Fruit fly (Drosophila melanogaster): ENCODE measurements around the gene Peritrophin-15b.
A peak's percentile ranks its signal among the peaks of the same experiment; 100 is the strongest.

Peritrophin-15b gene

DNA sequence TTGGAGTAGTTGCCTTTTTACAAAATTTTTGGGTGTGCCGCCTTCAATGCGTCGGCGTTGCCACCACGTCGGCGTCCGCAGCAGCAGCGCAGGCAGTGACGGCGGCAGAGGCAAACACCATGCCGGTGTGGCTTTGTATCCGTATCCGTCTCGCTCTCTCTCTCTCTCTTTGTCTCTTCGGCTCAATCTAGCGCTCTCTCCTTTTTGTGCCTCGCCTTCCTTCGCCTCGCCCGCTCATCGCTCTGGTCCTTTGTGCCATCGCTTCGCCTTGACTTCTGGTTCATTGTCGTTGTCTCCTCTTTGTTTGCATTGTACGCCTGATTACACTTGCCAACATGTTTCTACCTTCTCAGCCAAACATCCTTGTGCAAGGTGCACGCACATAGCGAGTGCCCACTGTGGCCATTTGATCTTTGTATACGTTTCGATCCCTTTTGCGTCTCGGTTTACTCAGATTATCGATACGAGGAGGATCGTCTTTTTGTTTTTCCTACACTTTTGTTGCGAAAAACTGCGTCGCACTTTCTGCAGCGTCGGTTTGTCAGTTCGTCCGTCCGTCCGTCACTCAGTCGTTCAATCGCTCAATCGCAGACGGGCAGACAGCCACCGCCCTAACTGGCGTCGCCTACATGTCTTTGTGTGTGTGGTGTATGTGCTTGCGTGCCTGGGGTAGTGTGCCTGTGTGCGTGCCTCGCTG, 21.8 kb upstream of the Peritrophin-15b start (continued):
- no peak for TF ChIP-seq CG9817 (tag; optimal IDR thresholded peaks at IDR 0.05)
- TF ChIP-seq CG1832 (GFP tag; optimal IDR thresholded peaks at IDR 0.05) = peak; percentile 82
- no peak for TF ChIP-seq ham (GFP tag; IDR thresholded peaks at IDR 0.05)
- no peak for TF ChIP-seq CG2199 (GFP tag; IDR thresholded peaks at IDR 0.05)
- TF ChIP-seq jing (GFP tag; optimal IDR thresholded peaks at IDR 0.05) = no peak
- no peak for TF ChIP-seq Tbp (GFP tag; optimal IDR thresholded peaks at IDR 0.05)
- no peak for TF ChIP-seq CG4617 (GFP tag; optimal IDR thresholded peaks at IDR 0.05; ENCODE audit: borderline replicate concordance)
- no peak for TF ChIP-seq ERR (GFP tag; optimal IDR thresholded peaks at IDR 0.05)
- TF ChIP-seq ken (GFP tag; IDR thresholded peaks at IDR 0.05) = no peak
- TF ChIP-seq sd (tag; optimal IDR thresholded peaks at IDR 0.05) = no peak
- TF ChIP-seq eyg (GFP tag; optimal IDR thresholded peaks at IDR 0.05) = no peak
- no peak for TF ChIP-seq BEAF-32 (GFP tag; optimal IDR thresholded peaks at IDR 0.05)
- TF ChIP-seq scrt (GFP tag; optimal IDR thresholded peaks at IDR 0.05) = no peak
- peak; percentile 24 for TF ChIP-seq gro (GFP tag; optimal IDR thresholded peaks at IDR 0.05)
- TF ChIP-seq CG14860 (GFP tag; IDR thresholded peaks at IDR 0.05; ENCODE audit: partially characterized antibody) = no peak
- peak; percentile 17; the same call in 1 of the 2 replicates for TF ChIP-seq CG13287 (GFP tag; IDR thresholded peaks at IDR 0.05; ENCODE audit: partially characterized antibody)
- TF ChIP-seq zen (tag; optimal IDR thresholded peaks at IDR 0.05) = peak; percentile 39
- no peak for TF ChIP-seq Six4 (GFP tag; optimal IDR thresholded peaks at IDR 0.05)
- no peak for TF ChIP-seq CG18476 (GFP tag; optimal IDR thresholded peaks at IDR 0.05)
- TF ChIP-seq Sry-δ (GFP tag; optimal IDR thresholded peaks at IDR 0.05) = no peak
- TF ChIP-seq ash1 (GFP tag; optimal IDR thresholded peaks at IDR 0.05) = no peak
- TF ChIP-seq Med (GFP tag) = peak; percentile 80
- TF ChIP-seq ase (GFP tag; IDR thresholded peaks at IDR 0.05) = no peak
- peak; percentile 67 for TF ChIP-seq E2f2 (GFP tag; IDR thresholded peaks at IDR 0.05)
- TF ChIP-seq CG16813 (GFP tag; IDR thresholded peaks at IDR 0.05; ENCODE audit: partially characterized antibody) = no peak
- TF ChIP-seq CG6683 (GFP tag; optimal IDR thresholded peaks at IDR 0.05) = no peak
- TF ChIP-seq Pdp1 (GFP tag; optimal IDR thresholded peaks at IDR 0.05) = no peak
- TF ChIP-seq zfh2 (GFP tag; optimal IDR thresholded peaks at IDR 0.05) = peak; percentile 2
- TF ChIP-seq CG9797 (GFP tag; optimal IDR thresholded peaks at IDR 0.05) = no peak
- no peak for TF ChIP-seq Poxn (GFP tag; IDR thresholded peaks at IDR 0.05)
- TF ChIP-seq CG32772 (GFP tag; IDR thresholded peaks at IDR 0.05) = no peak
- TF ChIP-seq jumu (GFP tag; optimal IDR thresholded peaks at IDR 0.05) = no peak
- TF ChIP-seq CG4328 (GFP tag; optimal IDR thresholded peaks at IDR 0.05) = no peak
- TF ChIP-seq CG7839 (tag; optimal IDR thresholded peaks at IDR 0.05) = no peak
- no peak for TF ChIP-seq gsb-n (tag; optimal IDR thresholded peaks at IDR 0.05)
- TF ChIP-seq gcm (GFP tag; optimal IDR thresholded peaks at IDR 0.05) = peak; percentile 21
- no peak for TF ChIP-seq CG31365 (tag; optimal IDR thresholded peaks at IDR 0.05)
- no peak for TF ChIP-seq NK7.1 (GFP tag; optimal IDR thresholded peaks at IDR 0.05)
- no peak for TF ChIP-seq CG8765 (GFP tag; IDR thresholded peaks at IDR 0.05)
- TF ChIP-seq cg (GFP tag; optimal IDR thresholded peaks at IDR 0.05) = peak; percentile 68
- TF ChIP-seq Usf (GFP tag; optimal IDR thresholded peaks at IDR 0.05) = no peak
- TF ChIP-seq CG14050 (GFP tag; IDR thresholded peaks at IDR 0.05) = no peak
- TF ChIP-seq dysf (GFP tag; IDR thresholded peaks at IDR 0.05) = 0 out of 3 replicates have a peak, but pooled peaks have one; percentile 30
- peak; percentile 11; the same call in 1 of the 3 replicates for TF ChIP-seq Opbp (GFP tag; IDR thresholded peaks at IDR 0.05; ENCODE audit: partially characterized antibody)
- no peak for TF ChIP-seq sisA (GFP tag; IDR thresholded peaks at IDR 0.05)
- TF ChIP-seq odd (GFP tag; optimal IDR thresholded peaks at IDR 0.05) = no peak
- 0 out of 2 replicates have a peak, but pooled peaks have one; percentile 11 for TF ChIP-seq CG1024 (GFP tag; IDR thresholded peaks at IDR 0.05)
- no peak for TF ChIP-seq org-1 (GFP tag; optimal IDR thresholded peaks at IDR 0.05)
- TF ChIP-seq CG8089 (GFP tag; optimal IDR thresholded peaks at IDR 0.05) = no peak
